Fruit fly (Drosophila melanogaster) whole organism, wandering third instar larva: ENCODE measurements around the gene rdgA.

Source experiments
- Abd-B ChIP-seq: fragments of >200 bp; optimal IDR thresholded peaks from 2 replicates; lab custom pipeline; 2017; ENCODE audit warnings: missing biosample characterization, missing genetic modification characterization
- Hr78 ChIP-seq: fragments of >200 bp; optimal IDR thresholded peaks from 2 replicates; lab custom pipeline; 2017; ENCODE audit warnings: missing biosample characterization, missing genetic modification characterization
- Mio ChIP-seq: sonication (Bioruptor generic); optimal IDR thresholded peaks from 2 replicates; lab custom pipeline; 2016; ENCODE audit warnings: missing biosample characterization, missing genetic modification characterization
- OdsH ChIP-seq: fragments of 200-800 bp; sonication (Bioruptor generic); optimal IDR thresholded peaks from 2 replicates; lab custom pipeline; 2016; ENCODE audit warnings: missing biosample characterization, mild to moderate bottlenecking, missing genetic modification characterization
- Rel ChIP-seq, 2 experiments: fragments of 200-800 bp; sonication (Bioruptor generic) in 1 of 2; optimal IDR thresholded peaks; 2 replicates in 1 of 2; 3 replicates in 1 of 2; lab custom pipeline; 2016 to 2019; ENCODE audit warnings: mild to moderate bottlenecking in 2 of 2, missing biosample characterization in 2 of 2, missing genetic modification characterization in 2 of 2, moderate library complexity in 1 of 2
- dl ChIP-seq, 2 experiments: fragments of 175-275, 200-275 bp in 1 of 2; fragments of 200-275 bp in 1 of 2; sonication (Bioruptor generic); optimal IDR thresholded peaks; lab custom pipeline; 2018; ENCODE audit warnings: mild to moderate bottlenecking in 2 of 2, missing biosample characterization in 2 of 2, missing genetic modification characterization in 2 of 2, moderate library complexity in 2 of 2; ENCODE audit not compliant: partially characterized antibody in 2 of 2, insufficient read depth in 1 of 2
- dmrt93B ChIP-seq: fragments of 200-800 bp; sonication (Bioruptor generic); optimal IDR thresholded peaks from 2 replicates; lab custom pipeline; 2018; ENCODE audit warnings: missing biosample characterization, mild to moderate bottlenecking, missing genetic modification characterization
- ey ChIP-seq: fragments of 200-800 bp; sonication (Bioruptor generic); optimal IDR thresholded peaks from 2 replicates; lab custom pipeline; 2016; ENCODE audit warnings: missing biosample characterization, missing genetic modification characterization
- foxo ChIP-seq, 2 experiments: fragments of 200-800 bp; sonication (Bioruptor generic); optimal IDR thresholded peaks; 2 replicates in 1 of 2; 3 replicates in 1 of 2; lab custom pipeline; 2016 to 2017; ENCODE audit warnings: missing biosample characterization in 2 of 2, missing genetic modification characterization in 2 of 2
- fru ChIP-seq: fragments of 200-800 bp; sonication (Bioruptor generic); optimal IDR thresholded peaks from 3 replicates; lab custom pipeline; 2016; ENCODE audit warnings: missing biosample characterization, mild to moderate bottlenecking, missing genetic modification characterization
- lola ChIP-seq: fragments of >200 bp; optimal IDR thresholded peaks from 2 replicates; lab custom pipeline; 2017; ENCODE audit warnings: missing biosample characterization, missing genetic modification characterization
- pan ChIP-seq: fragments of >200 bp; optimal IDR thresholded peaks from 2 replicates; lab custom pipeline; 2017
- psq ChIP-seq: fragments of 200-800 bp; sonication (Bioruptor generic); optimal IDR thresholded peaks from 3 replicates; lab custom pipeline; 2017; ENCODE audit warnings: missing biosample characterization, mild to moderate bottlenecking, missing genetic modification characterization, moderate library complexity
- usp ChIP-seq: fragments of >200 bp; optimal IDR thresholded peaks from 2 replicates; lab custom pipeline; 2017; ENCODE audit warnings: missing biosample characterization, missing genetic modification characterization

DNA sequence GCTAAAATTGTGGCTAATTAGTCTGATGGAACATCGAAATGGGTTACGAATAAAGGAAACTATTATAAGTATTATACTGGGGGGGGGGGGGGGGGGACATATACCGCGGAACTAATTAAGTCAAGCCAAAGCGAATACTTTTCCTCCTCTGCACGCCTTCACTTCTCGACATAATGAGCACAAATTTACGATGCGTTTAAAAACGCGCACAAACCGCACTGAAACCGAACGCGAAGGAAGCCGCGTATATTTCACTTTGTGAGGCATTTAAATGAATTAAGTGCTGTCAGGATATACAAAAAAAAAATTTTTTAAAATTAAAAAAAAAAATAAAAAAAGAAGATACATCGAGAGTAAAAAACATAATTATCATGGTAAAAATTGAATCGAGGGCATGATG is 51.4 kb downstream of the rdgA start:
- TF ChIP-seq pan (lab: Kevin White, UChicago), result no peak
- no peak for TF ChIP-seq dmrt93B (GFP tag; lab: Kevin White, UChicago)
- TF ChIP-seq dl (GFP tag; optimal IDR thresholded peaks at IDR 0.05; lab: Kevin White, UChicago; ENCODE audit: insufficient read depth in 1 of 2, partially characterized antibody in 2 of 2), result no peak
- TF ChIP-seq OdsH, result no peak
- no peak for TF ChIP-seq psq
- TF ChIP-seq Mio, result no peak
- TF ChIP-seq usp, result no peak
- TF ChIP-seq foxo (GFP tag; optimal IDR thresholded peaks at IDR 0.05; lab: Kevin White, UChicago), result no peak
- TF ChIP-seq fru, result no peak
- no peak for TF ChIP-seq lola (GFP tag; lab: Kevin White, UChicago)
- TF ChIP-seq Rel (GFP tag; optimal IDR thresholded peaks at IDR 0.05; lab: Kevin White, UChicago), result no peak
- TF ChIP-seq Rel (tag; optimal IDR thresholded peaks at IDR 0.05; lab: Kevin White, UChicago), result no peak
- TF ChIP-seq ey (GFP tag; lab: Kevin White, UChicago), result no peak
- no peak for TF ChIP-seq Abd-B (GFP tag; lab: Kevin White, UChicago)
- no peak for TF ChIP-seq Hr78 (GFP tag; lab: Kevin White, UChicago)
